Worm (Caenorhabditis elegans): ENCODE results near the gene clec-83.
A peak's percentile ranks its signal among the peaks of the same experiment; 100 is the strongest.
"Not testable (repeated sequence)": the region's sequence is repeated elsewhere in the genome, so short reads cannot be mapped to it uniquely, and the experiment has no call there.

The clec-83 gene

DNA sequence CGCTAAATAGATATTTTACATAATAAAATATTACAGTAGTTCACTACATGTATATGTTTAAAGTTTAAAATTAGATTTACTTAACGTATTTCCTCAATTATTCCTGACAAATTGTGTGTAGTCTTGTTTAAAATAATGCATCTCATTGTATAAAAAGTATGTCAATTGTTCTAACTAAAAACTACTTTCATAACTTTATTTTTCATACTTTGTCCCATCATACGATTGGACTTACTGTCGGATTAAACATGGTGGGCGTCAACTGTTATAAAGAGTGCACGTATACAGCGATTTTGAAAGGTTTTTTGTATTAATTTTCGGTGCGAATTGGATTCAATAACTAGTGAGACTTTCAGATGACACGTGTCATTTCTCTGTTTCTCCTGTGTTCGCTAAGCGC lies 37.6 kb downstream of the clec-83 start, which contains the start of gene Y54G2A.32:
Gene Y54G2A.32, plus strand, starts transcription at position 301 of the 400 bp plus-strand sequence.
- TF ChIP-seq syd-9 (tag; optimal IDR thresholded peaks at IDR 0.05) = no peak

DNA sequence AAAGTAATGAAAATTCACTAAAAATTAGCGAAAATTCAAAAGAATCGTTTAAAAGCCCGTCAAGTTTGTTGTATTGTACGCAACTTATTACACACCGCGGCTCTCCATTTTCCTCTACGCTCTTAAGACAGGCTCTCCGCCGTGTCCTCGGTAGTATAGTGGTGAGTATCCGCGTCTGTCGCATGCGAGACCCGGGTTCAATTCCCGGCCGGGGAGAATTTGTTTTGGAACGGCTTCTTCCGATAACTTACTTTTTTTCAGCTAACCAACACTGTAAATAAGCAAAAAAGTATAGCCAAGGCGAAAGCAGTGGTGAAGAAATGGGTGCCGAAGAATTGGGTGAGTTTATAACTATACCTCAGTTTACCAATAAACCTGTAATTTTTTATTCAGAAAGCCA lies 39.1 kb downstream of the clec-83 start:
- TF ChIP-seq hlh-6 (tag; optimal IDR thresholded peaks at IDR 0.05) = no peak
- TF ChIP-seq C08G9.2 (tag; optimal IDR thresholded peaks at IDR 0.05) = peak; percentile 46
- TF ChIP-seq ttx-3 (tag; optimal IDR thresholded peaks at IDR 0.05) = no peak
- peak; percentile 7 for TF ChIP-seq tbx-2 (tag; optimal IDR thresholded peaks at IDR 0.05)
- peak; percentile 32 for TF ChIP-seq C38D4.7 (GFP tag; optimal IDR thresholded peaks at IDR 0.05)
- TF ChIP-seq gmeb-2 (tag; optimal IDR thresholded peaks at IDR 0.05) = peak; percentile 14
- no peak for TF ChIP-seq ref-2 (tag; optimal IDR thresholded peaks at IDR 0.05)
- no peak for TF ChIP-seq elt-4 (tag; optimal IDR thresholded peaks at IDR 0.05)
- no peak for TF ChIP-seq K09A11.1 (tag; optimal IDR thresholded peaks at IDR 0.05; ENCODE audit: insufficient read depth)
- peak; percentile 38 for TF ChIP-seq ceh-6 (GFP tag; optimal IDR thresholded peaks at IDR 0.05)
- TF ChIP-seq nhr-232 (tag; optimal IDR thresholded peaks at IDR 0.05) = peak; percentile 29
- TF ChIP-seq che-1 (tag; optimal IDR thresholded peaks at IDR 0.05) = peak; percentile 4

DNA sequence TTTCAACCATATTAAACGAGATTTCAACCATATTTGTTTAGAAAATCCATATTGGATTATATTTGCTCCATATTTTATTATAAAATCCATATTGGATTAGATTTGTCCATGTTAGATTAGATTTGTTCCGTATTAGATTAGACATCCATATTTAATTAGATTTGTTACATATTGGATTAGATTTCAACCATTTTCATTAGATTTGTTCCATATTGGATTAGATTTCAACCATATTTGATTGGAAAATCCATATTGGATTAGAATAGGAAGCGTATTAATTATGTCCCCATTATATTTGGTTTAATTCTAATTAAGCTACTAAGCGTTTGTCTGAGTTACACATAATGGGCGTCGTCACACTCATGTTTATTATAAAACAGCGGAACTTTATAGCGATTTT lies 39.7 kb downstream of the clec-83 start, which contains the start of gene Y54G2A.44:
Gene Y54G2A.44, plus strand, starts transcription at position 301 of the 400 bp plus-strand sequence.
- not testable (repeated sequence) for TF ChIP-seq ceh-22, gmeb-2, pqm-1 (tag; optimal IDR thresholded peaks at IDR 0.05)

DNA sequence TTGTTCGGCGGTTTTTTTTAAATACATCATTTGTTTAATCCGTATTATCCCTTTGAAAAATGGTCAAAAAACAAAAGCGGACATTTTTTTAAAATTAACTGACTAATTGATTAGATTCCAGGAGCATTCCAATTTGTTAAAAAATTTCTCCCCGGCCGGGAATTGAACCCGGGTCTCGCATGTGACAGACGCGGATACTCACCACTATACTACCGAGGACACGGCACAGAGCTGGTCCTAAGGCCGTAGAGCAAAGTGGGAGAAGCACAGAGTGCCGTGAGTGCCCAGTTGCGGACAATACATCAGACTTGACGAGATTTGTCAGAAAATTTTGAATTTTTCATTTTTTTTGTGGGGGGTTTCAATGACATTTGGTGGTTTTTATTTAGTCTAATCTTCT lies 40.3 kb downstream of the clec-83 start:
- TF ChIP-seq C08G9.2 (tag; optimal IDR thresholded peaks at IDR 0.05) = peak; percentile 15
- TF ChIP-seq pros-1 (tag; optimal IDR thresholded peaks at IDR 0.05) = no peak
- no peak for TF ChIP-seq ceh-2 (tag; optimal IDR thresholded peaks at IDR 0.05)
- TF ChIP-seq ceh-19 (GFP tag; optimal IDR thresholded peaks at IDR 0.05) = no peak
- TF ChIP-seq F13H6.1 (tag; optimal IDR thresholded peaks at IDR 0.05) = no peak
- no peak for TF ChIP-seq gmeb-2 (tag; optimal IDR thresholded peaks at IDR 0.05)
- TF ChIP-seq hlh-30 (tag; optimal IDR thresholded peaks at IDR 0.05; ENCODE audit: insufficient read depth) = peak; percentile 54
- TF ChIP-seq fax-1 (tag; optimal IDR thresholded peaks at IDR 0.05) = no peak
- TF ChIP-seq T23F11.4 (GFP tag; optimal IDR thresholded peaks at IDR 0.05) = no peak
- TF ChIP-seq rnt-1 (tag; optimal IDR thresholded peaks at IDR 0.05) = no peak

DNA sequence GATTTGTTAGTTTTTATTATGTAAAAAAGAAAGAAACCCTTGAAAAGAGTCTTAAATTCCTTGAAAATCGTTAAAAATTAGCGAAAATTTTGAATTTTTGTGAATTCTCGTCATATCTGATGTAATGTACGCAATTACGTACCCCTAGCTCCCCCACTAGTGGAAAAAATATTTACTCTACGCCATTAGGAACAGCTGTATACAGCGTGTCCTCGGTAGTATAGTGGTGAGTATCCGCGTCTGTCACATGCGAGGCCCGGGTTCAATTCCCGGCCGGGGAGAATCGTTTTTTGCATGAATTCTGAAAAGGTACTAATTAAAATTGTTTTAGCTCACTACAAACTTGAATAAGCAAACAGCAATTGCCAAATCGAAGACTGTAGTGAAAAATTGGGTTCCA lies 41.4 kb downstream of the clec-83 start:
- TF ChIP-seq unc-55 (GFP tag; optimal IDR thresholded peaks at IDR 0.05) = no peak
- no peak for TF ChIP-seq pag-3 (tag; optimal IDR thresholded peaks at IDR 0.05; ENCODE audit: borderline replicate concordance)
- no peak for TF ChIP-seq ref-2 (tag; optimal IDR thresholded peaks at IDR 0.05)
- TF ChIP-seq nhr-232 (tag; optimal IDR thresholded peaks at IDR 0.05) = no peak
- TF ChIP-seq rnt-1 (tag; optimal IDR thresholded peaks at IDR 0.05) = no peak
- TF ChIP-seq gmeb-2 (tag; optimal IDR thresholded peaks at IDR 0.05) = no peak

DNA sequence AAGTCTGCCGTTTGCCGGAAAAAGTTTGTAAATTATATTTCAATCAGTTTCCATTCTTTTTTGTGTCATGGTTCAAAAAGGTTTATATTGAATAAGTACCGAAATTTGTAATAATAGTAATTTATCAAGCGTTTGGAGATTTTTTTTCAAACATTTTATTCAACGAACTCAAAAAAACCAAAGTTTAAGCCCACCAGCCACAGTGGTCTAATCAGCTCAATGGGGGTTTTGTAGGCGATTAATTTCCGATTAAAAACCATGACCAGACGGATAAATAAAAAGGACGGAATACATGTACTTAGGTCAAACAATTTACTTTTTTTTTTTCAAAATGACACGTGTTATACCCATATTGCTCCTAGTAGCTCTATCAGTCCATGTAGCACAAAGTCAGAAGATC lies 41.9 kb downstream of the clec-83 start, which contains the start of gene Y54G2A.10:
Gene Y54G2A.10, plus strand, starts transcription at position 301 of the 400 bp plus-strand sequence.
- no peak for TF ChIP-seq zip-5 (tag; optimal IDR thresholded peaks at IDR 0.05)
- TF ChIP-seq ama-1 (optimal IDR thresholded peaks at IDR 0.05) = no peak
- no peak for TF ChIP-seq T23F11.4 (GFP tag; optimal IDR thresholded peaks at IDR 0.05)
- no peak for TF ChIP-seq nfya-1 (tag; optimal IDR thresholded peaks at IDR 0.05)
- TF ChIP-seq hlh-8 (tag; optimal IDR thresholded peaks at IDR 0.05) = no peak
- TF ChIP-seq dmd-4 (tag; optimal IDR thresholded peaks at IDR 0.05; ENCODE audit: borderline replicate concordance) = no peak
- TF ChIP-seq fkh-10 (GFP tag; optimal IDR thresholded peaks at IDR 0.05) = no peak
- TF ChIP-seq ceh-2 (tag; optimal IDR thresholded peaks at IDR 0.05) = no peak
- TF ChIP-seq sdc-2 (tag; optimal IDR thresholded peaks at IDR 0.05) = no peak
- TF ChIP-seq pha-2 (tag; optimal IDR thresholded peaks at IDR 0.05) = no peak
- TF ChIP-seq ttx-3 (tag; optimal IDR thresholded peaks at IDR 0.05) = no peak
- no peak for TF ChIP-seq unc-42 (tag; optimal IDR thresholded peaks at IDR 0.05)
- no peak for TF ChIP-seq npax-4 (tag; optimal IDR thresholded peaks at IDR 0.05)
- TF ChIP-seq gmeb-2 (tag; optimal IDR thresholded peaks at IDR 0.05) = no peak
- TF ChIP-seq unc-55 (GFP tag; optimal IDR thresholded peaks at IDR 0.05) = no peak
- no peak for TF ChIP-seq unc-86 (tag; optimal IDR thresholded peaks at IDR 0.05)

All from whole organism, late embryonic.